Worm (Caenorhabditis elegans) whole organism, mixed stage, embryonic: ENCODE results near the gene R09D1.14.

Source experiments
- ceh-83 ChIP-seq: fragments of 200-800 bp; sonication (Bioruptor generic); optimal IDR thresholded peaks from 2 replicates; lab custom pipeline; 2018; ENCODE audit warnings: mild to moderate bottlenecking, missing genetic modification characterization, missing compliant biosample characterization
- ces-1 ChIP-seq: fragments of 150-350 bp; optimal IDR thresholded peaks from 2 replicates; lab custom pipeline; 2014; ENCODE audit warnings: missing biosample characterization, missing genetic modification reagents, missing genetic modification characterization
- cnd-1 ChIP-seq: fragments of 200-800 bp; sonication (Bioruptor generic); optimal IDR thresholded peaks from 2 replicates; lab custom pipeline; 2018; ENCODE audit warnings: mild to moderate bottlenecking, missing genetic modification characterization, missing compliant biosample characterization
- elt-1 ChIP-seq: sonication (generic microtip); optimal IDR thresholded peaks from 2 replicates; lab custom pipeline; 2017; ENCODE audit warnings: missing genetic modification characterization, mild to moderate bottlenecking, missing compliant biosample characterization, antibody characterized with exemption, moderate library complexity, borderline replicate concordance; ENCODE audit not compliant: insufficient read depth
- lsy-2 ChIP-seq: fragments of 150-350 bp; optimal IDR thresholded peaks from 2 replicates; lab custom pipeline; 2014; ENCODE audit warnings: missing biosample characterization, missing genetic modification characterization
- nhr-28 ChIP-seq: fragments of 150-350 bp; optimal IDR thresholded peaks from 2 replicates; lab custom pipeline; 2014; ENCODE audit warnings: missing biosample characterization, missing genetic modification characterization
- snpc-4 ChIP-seq: fragments of 150-350 bp; optimal IDR thresholded peaks from 2 replicates; lab custom pipeline; 2014; ENCODE audit warnings: missing biosample characterization, missing genetic modification characterization
- unc-39 ChIP-seq: fragments of 150-350 bp; optimal IDR thresholded peaks from 2 replicates; lab custom pipeline; 2014; ENCODE audit warnings: missing biosample characterization, missing genetic modification characterization
- unc-62 ChIP-seq: fragments of 150-350 bp; optimal IDR thresholded peaks from 2 replicates; lab custom pipeline; 2014; ENCODE audit warnings: missing biosample characterization, missing genetic modification reagents, missing genetic modification characterization
- zip-8 ChIP-seq: fragments of 150-350 bp; optimal IDR thresholded peaks from 2 replicates; lab custom pipeline; 2014; ENCODE audit warnings: missing biosample characterization, missing genetic modification characterization

- no peak for TF ChIP-seq unc-39 (tag; lab: Kevin White, UChicago)
- TF ChIP-seq elt-1 (tag; lab: Kevin White, UChicago), result no peak
- TF ChIP-seq unc-62, result no peak
- TF ChIP-seq snpc-4 (tag; lab: Kevin White, UChicago), result no peak
- no peak for TF ChIP-seq zip-8
- TF ChIP-seq ces-1 (GFP tag; lab: Kevin White, UChicago), result no peak
- TF ChIP-seq ceh-83 (GFP tag; lab: Kevin White, UChicago), result no peak
- no peak for TF ChIP-seq lsy-2 (tag; lab: Kevin White, UChicago)
- TF ChIP-seq cnd-1, result no peak
- TF ChIP-seq nhr-28 (tag; lab: Kevin White, UChicago), result no peak
Observed at ce11 chrII:9466095-9466494, 6.7 kb upstream of the R09D1.14 start, which contains the start of gene chil-22.
